Worm (Caenorhabditis elegans) whole organism, young adult: ENCODE results near the gene alkb-7.

ENCODE experiments used
- bed-2 ChIP-seq: fragments of 200-800 bp; sonication (Bioruptor generic); IDR thresholded peaks from 2 replicates; pipeline ENCODE4 v1.3.6; 2022; ENCODE audit warnings: missing genetic modification reagents, missing genetic modification characterization, missing compliant biosample characterization
- dpl-1 ChIP-seq: fragments of 150-350 bp; optimal IDR thresholded peaks from 2 replicates; lab custom pipeline; 2014; ENCODE audit warnings: missing biosample characterization, missing genetic modification reagents, missing genetic modification characterization
- mes-4 ChIP-seq: sonication (generic microtip); optimal IDR thresholded peaks from 2 replicates; lab custom pipeline; 2016; ENCODE audit warnings: missing genotype, missing genetic modification characterization, missing compliant biosample characterization
- nfya-2 ChIP-seq: fragments of 200-800 bp; sonication (Bioruptor generic); IDR thresholded peaks from 2 replicates; pipeline ENCODE4 v1.3.6; 2022; ENCODE audit warnings: missing genetic modification reagents, missing genetic modification characterization, missing compliant biosample characterization
- repo-1 ChIP-seq: sonication (generic microtip); optimal IDR thresholded peaks from 2 replicates; lab custom pipeline; 2017; ENCODE audit warnings: mild to moderate bottlenecking, missing genetic modification characterization, missing compliant biosample characterization

DNA sequence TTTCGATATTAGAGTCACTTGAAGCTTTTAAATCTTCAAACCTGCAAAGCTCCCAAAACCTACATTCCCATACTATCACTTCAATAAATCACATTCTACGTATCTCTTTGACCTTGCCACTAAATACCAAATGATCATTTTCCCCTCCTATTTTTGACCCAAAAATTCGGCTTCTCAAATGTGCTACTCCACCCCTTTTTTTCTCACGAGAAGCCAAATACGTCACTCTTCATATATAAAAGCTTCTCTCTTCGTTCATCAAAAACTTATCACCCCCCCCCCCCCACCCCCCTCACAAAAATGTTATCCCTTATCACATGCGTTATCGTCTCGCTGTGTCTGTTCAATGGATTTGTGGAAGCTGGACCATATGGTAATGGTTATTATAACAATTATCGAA is 38.8 kb upstream of the alkb-7 start, which contains the start of gene Y46G5A.38:
- TF ChIP-seq mes-4 = no peak
- TF ChIP-seq repo-1 (tag; lab: Kevin White, UChicago) = no peak
- no peak for TF ChIP-seq bed-2 (GFP tag; lab: Robert Waterston, UW)
- TF ChIP-seq dpl-1 (GFP tag; lab: Kevin White, UChicago) = no peak
- no peak for TF ChIP-seq nfya-2 (GFP tag; lab: Robert Waterston, UW)
